Fruit fly (Drosophila melanogaster): ENCODE results near the gene CG7115.
A peak's percentile ranks its signal among the peaks of the same experiment; 100 is the strongest.

CG7115 gene

dm6 chr2L:7813357-7813756 lies 7.6 kb upstream of the CG7115 start (continued):
- TF ChIP-seq Bteb2 (GFP tag; optimal IDR thresholded peaks at IDR 0.05) (peak; percentile 25), CG4360 (GFP tag; IDR thresholded peaks at IDR 0.05) (peak; percentile 32; the same call in 1 of the 2 replicates), Side (GFP tag; optimal IDR thresholded peaks at IDR 0.05) (peak; percentile 62), CG10274 (GFP tag; optimal IDR thresholded peaks at IDR 0.05) (peak; percentile 14), D19A (tag; optimal IDR thresholded peaks at IDR 0.05) (peak; percentile 78), CG30431 (GFP tag; optimal IDR thresholded peaks at IDR 0.05) (no peak), grau (tag; optimal IDR thresholded peaks at IDR 0.05) (no peak), Rfx (GFP tag; IDR thresholded peaks at IDR 0.05) (peak; percentile 39; the same call in 1 of the 2 replicates), Fer2 (tag; optimal IDR thresholded peaks at IDR 0.05) (peak; percentile 75), D19B (GFP tag; optimal IDR thresholded peaks at IDR 0.05) (peak; percentile 1), grn (GFP tag; optimal IDR thresholded peaks at IDR 0.05) (peak; percentile 51), Fer1 (GFP tag; optimal IDR thresholded peaks at IDR 0.05) (peak; percentile 79), Meics (GFP tag; optimal IDR thresholded peaks at IDR 0.05) (peak; percentile 69), lov (optimal IDR thresholded peaks at IDR 0.05) (no peak), lov (GFP tag; IDR thresholded peaks at IDR 0.05) (0 out of 3 replicates have a peak, but pooled peaks have one; percentile 55), CG6813 (GFP tag; optimal IDR thresholded peaks at IDR 0.05) (peak; percentile 83), bcd (GFP tag; optimal IDR thresholded peaks at IDR 0.05) (peak; percentile 7), NK7.1 (GFP tag; optimal IDR thresholded peaks at IDR 0.05) (peak; percentile 46), bsh (GFP tag; optimal IDR thresholded peaks at IDR 0.05) (peak in 1 of 2 experiments; percentile 40), CG8924 (tag; optimal IDR thresholded peaks at IDR 0.05) (peak; percentile 54), sr (GFP tag; IDR thresholded peaks at IDR 0.05) (no peak), CrebB (tag; optimal IDR thresholded peaks at IDR 0.05) (peak; percentile 50), Hr3 (GFP tag; optimal IDR thresholded peaks at IDR 0.05) (no peak), YL-1 (GFP tag; optimal IDR thresholded peaks at IDR 0.05) (peak; percentile 10), E2f2 (GFP tag; IDR thresholded peaks at IDR 0.05) (peak; percentile 14; the same call in 1 of the 2 replicates), sqz (GFP tag; optimal IDR thresholded peaks at IDR 0.05) (peak; percentile 17), lmd (GFP tag; IDR thresholded peaks at IDR 0.05) (no peak; the same call in 1 of the 2 replicates), D (optimal IDR thresholded peaks at IDR 0.05) (no peak), D (GFP tag; optimal IDR thresholded peaks at IDR 0.05) (no peak), gcm2 (GFP tag; optimal IDR thresholded peaks at IDR 0.05) (peak; percentile 3), Deaf1 (tag; optimal IDR thresholded peaks at IDR 0.05) (peak; percentile 22), lilli (GFP tag; optimal IDR thresholded peaks at IDR 0.05) (no peak), Nf-YC (tag; optimal IDR thresholded peaks at IDR 0.05) (peak; percentile 19), CG11504 (tag; optimal IDR thresholded peaks at IDR 0.05) (no peak), CG11456 (GFP tag; IDR thresholded peaks at IDR 0.05) (peak; percentile 56; the same call in 1 of the 3 replicates), CG9797 (GFP tag; optimal IDR thresholded peaks at IDR 0.05) (no peak), wek (GFP tag; optimal IDR thresholded peaks at IDR 0.05) (peak; percentile 26), CG2875 (GFP tag; optimal IDR thresholded peaks at IDR 0.05) (peak; percentile 35), CG10431 (GFP tag; optimal IDR thresholded peaks at IDR 0.05) (peak; percentile 38), schlank (tag; optimal IDR thresholded peaks at IDR 0.05) (peak; percentile 36), Ets97D (GFP tag; optimal IDR thresholded peaks at IDR 0.05) (peak; percentile 18), CG4854 (GFP tag; optimal IDR thresholded peaks at IDR 0.05) (peak; percentile 32), CG3726 (GFP tag; IDR thresholded peaks at IDR 0.05) (no peak; the same call in 2 of the 3 replicates), h (optimal IDR thresholded peaks at IDR 0.05) (no peak), CG9932 (GFP tag; IDR thresholded peaks at IDR 0.05) (peak; percentile 49), Asciz (GFP tag; optimal IDR thresholded peaks at IDR 0.05) (peak; percentile 72), CG4282 (GFP tag; optimal IDR thresholded peaks at IDR 0.05) (peak; percentile 1), CG10321 (GFP tag; IDR thresholded peaks at IDR 0.05) (no peak), CG3407 (GFP tag; optimal IDR thresholded peaks at IDR 0.05) (peak; percentile 39), prd (optimal IDR thresholded peaks at IDR 0.05) (no peak), prd (GFP tag; IDR thresholded peaks at IDR 0.05) (peak; percentile 29; the same call in 1 of the 3 replicates), Nf-YA (GFP tag; IDR thresholded peaks at IDR 0.05) (0 out of 2 replicates have a peak, but pooled peaks have one; percentile 20)
